Fruit fly (Drosophila melanogaster): ENCODE results near the gene Pgk.

dm6 chr2L:2732139-2732830 is 20.6 kb downstream of the Pgk start:
- TF ChIP-seq CG8319 (GFP tag; optimal IDR thresholded peaks at IDR 0.05): no peak
- no peak for TF ChIP-seq Blimp-1 (GFP tag; optimal IDR thresholded peaks at IDR 0.05)
- TF ChIP-seq CG8119 (GFP tag; IDR thresholded peaks at IDR 0.05): no peak

Data from whole organism, prepupa.